Worm (Caenorhabditis elegans): ENCODE results near the gene T01B7.13.

ce11 chrII:8730281-8730680 lies 15.1 kb downstream of the T01B7.13 start:
- TF ChIP-seq madf-6 (GFP tag; IDR thresholded peaks at IDR 0.05) (no peak), unc-62 (GFP tag; optimal IDR thresholded peaks at IDR 0.05) (no peak), lin-35 (GFP tag; optimal IDR thresholded peaks at IDR 0.05) (no peak), pha-4 (tag; optimal IDR thresholded peaks at IDR 0.05) (no peak), lag-1 (GFP tag; IDR thresholded peaks at IDR 0.05) (no peak), snpc-4 (GFP tag; optimal IDR thresholded peaks at IDR 0.05) (no peak), snpc-4 (tag; optimal IDR thresholded peaks at IDR 0.05) (no peak), bed-2 (GFP tag; IDR thresholded peaks at IDR 0.05) (no peak), B0035.1 (tag; optimal IDR thresholded peaks at IDR 0.05) (no peak), sptf-2 (GFP tag; optimal IDR thresholded peaks at IDR 0.05) (no peak), ceh-91 (GFP tag; IDR thresholded peaks at IDR 0.05) (no peak), Y67H2A.10 (GFP tag; conservative IDR thresholded peaks at IDR 0.05) (no peak), nfya-1 (tag; optimal IDR thresholded peaks at IDR 0.05; ENCODE audit: borderline replicate concordance, insufficient read depth) (no peak), madf-8 (GFP tag; conservative IDR thresholded peaks at IDR 0.05) (no peak), ama-1 (optimal IDR thresholded peaks at IDR 0.05) (no peak), ama-1 (GFP tag; optimal IDR thresholded peaks at IDR 0.05) (no peak)

All from whole organism, young adult.